Worm (Caenorhabditis elegans): ENCODE measurements around the gene F28C6.8.

- TF ChIP-seq ztf-11 (tag; optimal IDR thresholded peaks at IDR 0.05) (no peak), egl-27 (tag; optimal IDR thresholded peaks at IDR 0.05) (no peak), C34F6.9 (tag; optimal IDR thresholded peaks at IDR 0.05) (no peak), blmp-1 (tag; optimal IDR thresholded peaks at IDR 0.05; ENCODE audit: insufficient read depth) (no peak), nhr-77 (tag; optimal IDR thresholded peaks at IDR 0.05) (no peak)
Measured at ce11 chrII:8575184-8575583, 31.5 kb upstream of the F28C6.8 start, which contains the start of gene puf-5.
